Worm (Caenorhabditis elegans): Measurements from ENCODE around the gene grl-28.
A peak's percentile ranks its signal among the peaks of the same experiment; 100 is the strongest.

DNA sequence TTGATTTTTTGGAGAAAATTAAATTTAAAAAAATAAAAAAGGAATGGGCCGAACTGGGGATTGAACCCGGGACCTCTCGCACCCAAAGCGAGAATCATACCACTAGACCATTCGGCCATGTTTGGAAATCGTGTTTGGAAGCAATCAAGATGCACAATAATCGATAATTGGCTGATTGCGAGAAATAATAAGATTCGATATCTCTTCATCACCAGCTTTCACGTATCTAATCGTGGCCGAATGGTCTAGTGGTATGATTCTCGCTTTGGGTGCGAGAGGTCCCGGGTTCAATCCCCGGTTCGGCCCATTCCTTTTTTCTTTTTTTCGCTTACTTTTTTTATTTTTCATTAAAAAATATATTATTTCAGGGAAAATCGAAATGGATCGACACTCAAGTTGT, 30.4 kb upstream of the grl-28 start:
- TF ChIP-seq mcd-1 (GFP tag; IDR thresholded peaks at IDR 0.05) (no peak), dpl-1 (GFP tag; optimal IDR thresholded peaks at IDR 0.05) (no peak), F33H1.4 (GFP tag; IDR thresholded peaks at IDR 0.05) (0 out of 2 replicates have a peak, but pooled peaks have one; percentile 13), lin-26 (GFP tag; IDR thresholded peaks at IDR 0.05) (peak; percentile 79), T07F8.4 (tag; optimal IDR thresholded peaks at IDR 0.05) (peak; percentile 25), aptf-3 (GFP tag; IDR thresholded peaks at IDR 0.05) (0 out of 2 replicates have a peak, but pooled peaks have one; percentile 21), ceh-40 (GFP tag; IDR thresholded peaks at IDR 0.05) (no peak), hmg-20 (GFP tag; IDR thresholded peaks at IDR 0.05) (no peak), repo-1 (tag; optimal IDR thresholded peaks at IDR 0.05) (no peak), B0035.1 (tag; optimal IDR thresholded peaks at IDR 0.05) (no peak), unc-130 (GFP tag; optimal IDR thresholded peaks at IDR 0.05) (no peak), ama-1 (optimal IDR thresholded peaks at IDR 0.05) (no peak), ama-1 (GFP tag; optimal IDR thresholded peaks at IDR 0.05) (peak in 1 of 2 experiments; percentile 86), Y95B8A.8 (GFP tag; IDR thresholded peaks at IDR 0.05) (no peak)

Data from whole organism, young adult.